Worm (Caenorhabditis elegans) whole organism, L3 larva: ENCODE data around the gene srbc-39.

ENCODE experiments used
- ceh-9 ChIP-seq: sonication (generic microtip); optimal IDR thresholded peaks from 2 replicates; lab custom pipeline; 2018; ENCODE audit warnings: missing biosample characterization, missing genetic modification characterization
- egl-27 ChIP-seq: sonication (generic microtip); optimal IDR thresholded peaks from 4 replicates; lab custom pipeline; 2017; ENCODE audit warnings: missing biosample characterization, missing genetic modification reagents, missing genetic modification characterization
- nhr-76 ChIP-seq: fragments of 150-350 bp; sonication (generic microtip); optimal IDR thresholded peaks from 5 replicates; lab custom pipeline; 2014; ENCODE audit warnings: missing biosample characterization, missing genetic modification characterization
- unc-62 ChIP-seq: fragments of 150-350 bp; sonication (generic microtip); optimal IDR thresholded peaks from 4 replicates; lab custom pipeline; 2014; ENCODE audit warnings: missing biosample characterization, missing genetic modification reagents, missing genetic modification characterization

DNA sequence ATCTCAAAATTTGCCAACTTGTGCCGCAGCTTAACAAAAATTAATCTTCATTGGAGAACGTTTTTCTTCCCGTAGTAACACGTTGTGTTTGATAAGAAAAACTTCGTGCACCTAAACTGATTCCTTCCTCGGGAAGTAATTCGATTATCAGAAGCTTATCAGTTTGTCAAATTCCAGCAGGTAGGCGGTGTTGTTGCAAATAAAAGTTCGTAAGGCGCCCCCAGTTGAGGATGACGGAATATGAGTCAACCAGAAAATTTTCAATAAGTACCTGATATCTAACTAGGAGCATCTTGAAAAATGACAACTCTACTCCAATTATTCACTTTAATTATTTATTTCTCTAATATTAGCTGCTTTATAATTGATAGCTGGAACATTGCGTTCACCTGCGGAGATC is 32.9 kb downstream of the srbc-39 start, which contains the start of gene C05E4.7:
- TF ChIP-seq nhr-76 (tag; lab: Kevin White, UChicago) (no peak), unc-62 (GFP tag; lab: Kevin White, UChicago) (no peak), ceh-9 (tag; lab: Kevin White, UChicago) (no peak), egl-27 (tag; lab: Kevin White, UChicago) (no peak)
